Fruit fly (Drosophila melanogaster) whole organism, prepupa: ENCODE measurements around the gene CG17777.

Experiments used
- CG15336 ChIP-seq: fragments of 200-800 bp; sonication (Bioruptor generic); IDR thresholded peaks from 2 replicates; pipeline ENCODE4 v1.3.6; 2022; ENCODE audit warnings: missing biosample characterization, missing genetic modification characterization
- CG6854 ChIP-seq: fragments of 200-800 bp; sonication (Bioruptor generic); optimal IDR thresholded peaks from 2 replicates; lab custom pipeline; 2017; ENCODE audit warnings: missing biosample characterization, mild to moderate bottlenecking, missing genetic modification characterization
- CG8632 ChIP-seq: fragments of 200-800 bp; sonication (Bioruptor generic); optimal IDR thresholded peaks from 3 replicates; lab custom pipeline; 2016; ENCODE audit warnings: missing biosample characterization, missing genetic modification characterization
- Ets96B ChIP-seq: fragments of 200-800 bp; optimal IDR thresholded peaks from 2 replicates; lab custom pipeline; 2019; ENCODE audit warnings: missing biosample characterization, mild to moderate bottlenecking, missing genetic modification characterization, moderate library complexity
- Gug ChIP-seq: fragments of 200-800 bp; sonication (Bioruptor generic); IDR thresholded peaks from 2 replicates; pipeline ENCODE4 v1.3.6; 2022; ENCODE audit warnings: missing biosample characterization, missing genetic modification characterization
- Hr38 ChIP-seq: sonication (Bioruptor generic); optimal IDR thresholded peaks from 2 replicates; lab custom pipeline; 2016; ENCODE audit warnings: missing biosample characterization, missing genetic modification characterization
- Lpt ChIP-seq: fragments of 200-800 bp; sonication (Bioruptor generic); optimal IDR thresholded peaks from 3 replicates; lab custom pipeline; 2016; ENCODE audit warnings: missing biosample characterization, missing genetic modification characterization
- Sox102F ChIP-seq: fragments of 200-800 bp; sonication (Bioruptor generic); optimal IDR thresholded peaks from 2 replicates; lab custom pipeline; 2016; ENCODE audit warnings: missing biosample characterization, mild to moderate bottlenecking, missing genetic modification characterization
- eg ChIP-seq: fragments of 200-800 bp; sonication (Bioruptor generic); IDR thresholded peaks from 3 replicates; pipeline ENCODE4 v1.3.6; 2022; ENCODE audit warnings: missing biosample characterization, missing genetic modification characterization
- esn ChIP-seq: fragments of 200-800 bp; sonication (Bioruptor generic); optimal IDR thresholded peaks from 2 replicates; lab custom pipeline; 2016; ENCODE audit warnings: missing biosample characterization, mild to moderate bottlenecking, missing genetic modification characterization, moderate library complexity
- fd59A ChIP-seq: fragments of 200-800 bp; sonication (Bioruptor generic); optimal IDR thresholded peaks from 2 replicates; lab custom pipeline; 2017; ENCODE audit warnings: missing biosample characterization, mild to moderate bottlenecking, missing genetic modification characterization, missing genetic modification reagents
- fkh ChIP-seq: fragments of 200-800 bp; sonication (Bioruptor generic); optimal IDR thresholded peaks from 3 replicates; lab custom pipeline; 2017; ENCODE audit warnings: missing biosample characterization, mild to moderate bottlenecking, missing genetic modification characterization, moderate library complexity
- svp ChIP-seq: fragments of 200-800 bp; sonication (Bioruptor generic); peaks from one replicate; lab custom pipeline; 2016; ENCODE audit warnings: missing biosample characterization, missing genetic modification characterization

DNA sequence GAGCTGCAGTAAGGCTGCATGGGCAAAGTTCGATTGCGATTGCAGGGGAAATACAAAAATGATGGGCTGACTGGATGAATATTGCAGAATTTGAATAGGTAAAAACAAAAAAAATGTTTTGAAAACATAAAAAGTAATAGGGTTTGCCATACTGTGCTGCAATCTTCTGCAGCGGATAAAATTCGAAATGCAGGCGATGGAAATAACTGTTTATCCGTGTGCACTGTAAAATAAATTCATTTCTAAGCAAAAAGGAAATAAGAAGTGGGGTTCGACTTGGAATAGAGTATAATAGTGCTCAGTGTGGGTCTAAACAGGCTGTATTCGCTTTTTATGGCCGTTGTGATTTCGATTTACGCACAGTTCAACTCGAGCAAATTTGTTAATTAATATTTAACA, 7.2 kb downstream of the CG17777 start, which contains the start of gene CG14053:
- TF ChIP-seq Sox102F (no peak), fkh (GFP tag; lab: Kevin White, UChicago) (no peak), CG15336 (no peak), svp (GFP tag; lab: Kevin White, UChicago) (no peak), esn (GFP tag; lab: Kevin White, UChicago) (no peak), Ets96B (tag; lab: Kevin White, UChicago) (no peak), CG8632 (no peak), CG6854 (no peak), Lpt (GFP tag; lab: Kevin White, UChicago) (no peak), Hr38 (no peak), Gug (no peak), eg (GFP tag; lab: Robert Waterston, UW) (no peak), fd59A (no peak)
